Worm (Caenorhabditis elegans) whole organism, L2 larva: Measurements from ENCODE around the gene T24E12.10.

Experiments
- C34F6.9 ChIP-seq: fragments of 150-350 bp; optimal IDR thresholded peaks from 2 replicates; lab custom pipeline; 2014; ENCODE audit warnings: missing biosample characterization, missing genetic modification characterization
- F13H6.1 ChIP-seq: sonication (generic microtip); optimal IDR thresholded peaks from 2 replicates; lab custom pipeline; 2016; ENCODE audit warnings: missing genetic modification characterization, missing compliant biosample characterization
- R02D3.7 ChIP-seq: fragments of 150-350 bp; optimal IDR thresholded peaks from 2 replicates; lab custom pipeline; 2014; ENCODE audit warnings: missing biosample characterization, missing genetic modification characterization
- Y55F3AM.14 ChIP-seq: fragments of 200-800 bp; sonication (Bioruptor generic); optimal IDR thresholded peaks from 2 replicates; lab custom pipeline; 2018; ENCODE audit warnings: mild to moderate bottlenecking, missing genetic modification characterization, missing compliant biosample characterization
- ZK546.5 ChIP-seq: sonication (generic microtip); optimal IDR thresholded peaks from 2 replicates; lab custom pipeline; 2017; ENCODE audit warnings: missing biosample characterization, missing genetic modification characterization
- aly-2 ChIP-seq: fragments of 150-350 bp; optimal IDR thresholded peaks from 2 replicates; lab custom pipeline; 2014; ENCODE audit warnings: missing biosample characterization, missing genetic modification characterization
- ama-1 ChIP-seq: fragments of 150-350 bp; optimal IDR thresholded peaks from 2 replicates; lab custom pipeline; 2018; ENCODE audit warnings: inconsistent platforms
- ceh-16 ChIP-seq: fragments of 150-350 bp; optimal IDR thresholded peaks from 2 replicates; lab custom pipeline; 2014; ENCODE audit warnings: missing biosample characterization, missing genetic modification characterization
- ceh-82 ChIP-seq: fragments of 150-350 bp; optimal IDR thresholded peaks from 2 replicates; lab custom pipeline; 2014; ENCODE audit warnings: missing biosample characterization, missing genetic modification characterization
- dmd-4 ChIP-seq: sonication (generic microtip); optimal IDR thresholded peaks from 2 replicates; lab custom pipeline; 2017; ENCODE audit warnings: missing biosample characterization, missing genetic modification characterization
- egl-27 ChIP-seq: sonication (generic microtip); optimal IDR thresholded peaks from 3 replicates; lab custom pipeline; 2017; ENCODE audit warnings: missing biosample characterization, missing genetic modification reagents, missing genetic modification characterization
- elt-1 ChIP-seq: fragments of 150-350 bp; optimal IDR thresholded peaks from 2 replicates; lab custom pipeline; 2014; ENCODE audit warnings: missing biosample characterization, missing genetic modification characterization
- elt-3 ChIP-seq: sonication (generic microtip); optimal IDR thresholded peaks from 2 replicates; lab custom pipeline; 2017; ENCODE audit warnings: missing biosample characterization, missing genetic modification characterization
- fos-1 ChIP-seq: fragments of 150-350 bp; optimal IDR thresholded peaks from 2 replicates; lab custom pipeline; 2014; ENCODE audit warnings: missing biosample characterization, missing genetic modification characterization
- lin-11 ChIP-seq: fragments of 150-350 bp; sonication (generic microtip); optimal IDR thresholded peaks from 2 replicates; lab custom pipeline; 2014; ENCODE audit warnings: missing biosample characterization, missing genetic modification characterization, inconsistent platforms, mixed read lengths
- lin-13 ChIP-seq: fragments of 150-350 bp; optimal IDR thresholded peaks from 2 replicates; lab custom pipeline; 2014; ENCODE audit warnings: missing biosample characterization, missing genetic modification reagents, missing genetic modification characterization
- lin-39 ChIP-seq: fragments of 150-350 bp; optimal IDR thresholded peaks from 2 replicates; lab custom pipeline; 2014; ENCODE audit warnings: missing biosample characterization, missing genetic modification reagents, missing genetic modification characterization
- lsy-2 ChIP-seq, 2 experiments: fragments of 150-350 bp in 1 of 2; sonication (generic microtip) in 1 of 2; optimal IDR thresholded peaks; 2 replicates each; lab custom pipeline; 2014 to 2017; ENCODE audit warnings: missing biosample characterization in 2 of 2, missing genetic modification characterization in 2 of 2
- mab-5 ChIP-seq: fragments of 150-350 bp; optimal IDR thresholded peaks from 2 replicates; lab custom pipeline; 2014; ENCODE audit warnings: missing biosample characterization, missing genetic modification characterization
- mdl-1 ChIP-seq, 2 experiments: fragments of 150-350 bp in 1 of 2; sonication (generic microtip) in 1 of 2; optimal IDR thresholded peaks; 2 replicates each; lab custom pipeline; 2017; ENCODE audit warnings: missing biosample characterization in 2 of 2, missing genetic modification characterization in 2 of 2
- nhr-10 ChIP-seq: sonication (generic microtip); optimal IDR thresholded peaks from 2 replicates; lab custom pipeline; 2017; ENCODE audit warnings: missing biosample characterization, missing genetic modification characterization
- nhr-11 ChIP-seq: fragments of 150-350 bp; optimal IDR thresholded peaks from 2 replicates; lab custom pipeline; 2014; ENCODE audit warnings: missing biosample characterization, missing genetic modification characterization
- nhr-12 ChIP-seq: fragments of 150-350 bp; optimal IDR thresholded peaks from 2 replicates; lab custom pipeline; 2014; ENCODE audit warnings: missing biosample characterization, missing genetic modification characterization
- nhr-129 ChIP-seq: fragments of 150-350 bp; optimal IDR thresholded peaks from 2 replicates; lab custom pipeline; 2014; ENCODE audit warnings: missing biosample characterization, missing genetic modification characterization
- nhr-21 ChIP-seq: fragments of 150-350 bp; optimal IDR thresholded peaks from 2 replicates; lab custom pipeline; 2014; ENCODE audit warnings: missing biosample characterization, missing genetic modification characterization
- nhr-6 ChIP-seq: fragments of 150-350 bp; optimal IDR thresholded peaks from 2 replicates; lab custom pipeline; 2014; ENCODE audit warnings: missing biosample characterization, missing genetic modification characterization
- nhr-77 ChIP-seq: fragments of 150-350 bp; optimal IDR thresholded peaks from 2 replicates; lab custom pipeline; 2014; ENCODE audit warnings: missing biosample characterization, missing genetic modification characterization
- sem-4 ChIP-seq: fragments of 150-350 bp; optimal IDR thresholded peaks from 2 replicates; lab custom pipeline; 2014; ENCODE audit warnings: missing biosample characterization, missing genetic modification reagents, missing genetic modification characterization
- sma-3 ChIP-seq: sonication (generic microtip); optimal IDR thresholded peaks from 2 replicates; lab custom pipeline; 2016; ENCODE audit warnings: missing genetic modification reagents, missing genetic modification characterization, missing compliant biosample characterization
- sma-9 ChIP-seq, 2 experiments: fragments of 150-350 bp in 1 of 2; sonication (generic microtip) in 1 of 2; optimal IDR thresholded peaks; 2 replicates each; lab custom pipeline; 2014 to 2016; ENCODE audit warnings: missing genetic modification characterization in 2 of 2, mild to moderate bottlenecking in 1 of 2, missing biosample characterization in 1 of 2, missing compliant biosample characterization in 1 of 2, missing genetic modification reagents in 1 of 2, moderate library complexity in 1 of 2
- snpc-4 ChIP-seq: fragments of 150-350 bp; optimal IDR thresholded peaks from 2 replicates; lab custom pipeline; 2014; ENCODE audit warnings: missing biosample characterization, missing genetic modification characterization
- unc-39 ChIP-seq: fragments of 150-350 bp; optimal IDR thresholded peaks from 2 replicates; lab custom pipeline; 2014; ENCODE audit warnings: missing biosample characterization, missing genetic modification characterization
- unc-62 ChIP-seq: fragments of 150-350 bp; optimal IDR thresholded peaks from 2 replicates; lab custom pipeline; 2014; ENCODE audit warnings: missing biosample characterization, missing genetic modification reagents, missing genetic modification characterization
- zag-1 ChIP-seq: fragments of 150-350 bp; optimal IDR thresholded peaks from 2 replicates; lab custom pipeline; 2014; ENCODE audit warnings: missing biosample characterization, missing genetic modification characterization
- ztf-1 ChIP-seq: fragments of 200-800 bp; sonication (Bioruptor generic); conservative IDR thresholded peaks from 2 replicates; pipeline ENCODE4 v1.3.6; 2022; ENCODE audit warnings: missing genetic modification characterization, missing compliant biosample characterization
- ztf-11 ChIP-seq: sonication (generic microtip); optimal IDR thresholded peaks from 2 replicates; lab custom pipeline; 2017; ENCODE audit warnings: missing biosample characterization, missing genetic modification characterization
- ztf-4 ChIP-seq: fragments of 150-350 bp; optimal IDR thresholded peaks from 2 replicates; lab custom pipeline; 2014; ENCODE audit warnings: missing biosample characterization, missing genetic modification characterization

Gene T24E12.10

ce11 chrII:3741584-3741983, 31.4 kb downstream of the T24E12.10 start, which contains the start of gene F12E12.1:
TSS of gene F12E12.1 (plus strand) at chrII:3741884.
- TF ChIP-seq fos-1 (tag; lab: Kevin White, UChicago) (no peak), elt-3 (no peak), lin-39 (tag; lab: Kevin White, UChicago) (no peak), dmd-4 (tag; lab: Kevin White, UChicago) (no peak), sma-9 (GFP tag; optimal IDR thresholded peaks at IDR 0.05; lab: Kevin White, UChicago) (no peak), sma-9 (tag; optimal IDR thresholded peaks at IDR 0.05; lab: Kevin White, UChicago) (no peak), nhr-129 (tag; lab: Kevin White, UChicago) (no peak), mdl-1 (tag; optimal IDR thresholded peaks at IDR 0.05; lab: Kevin White, UChicago) (no peak), lin-13 (GFP tag; lab: Kevin White, UChicago) (no peak), F13H6.1 (no peak), nhr-10 (tag; lab: Kevin White, UChicago) (no peak), lsy-2 (tag; optimal IDR thresholded peaks at IDR 0.05; lab: Kevin White, UChicago) (no peak), ceh-16 (tag; lab: Kevin White, UChicago) (no peak), R02D3.7 (tag; lab: Kevin White, UChicago) (no peak), ceh-82 (no peak), aly-2 (no peak)
- TF ChIP-seq, all 48 proteins: peak for 0

ce11 chrII:3739647-3740046, 33.4 kb downstream of the T24E12.10 start, which contains the start of gene F12E12.2:
TSS of gene F12E12.2 (plus strand) at chrII:3739947.
- no peak for TF ChIP-seq lin-13 (GFP tag; lab: Kevin White, UChicago)
- TF ChIP-seq mab-5 (tag; lab: Kevin White, UChicago), result no peak
- no peak for TF ChIP-seq elt-3
- no peak for TF ChIP-seq zag-1 (tag; lab: Kevin White, UChicago)
- no peak for TF ChIP-seq dmd-4 (tag; lab: Kevin White, UChicago)
- TF ChIP-seq ztf-4 (tag; lab: Kevin White, UChicago), result no peak
- no peak for TF ChIP-seq C34F6.9 (tag; lab: Kevin White, UChicago)
- no peak for TF ChIP-seq sma-3 (GFP tag; lab: Kevin White, UChicago)
- TF ChIP-seq ceh-16 (tag; lab: Kevin White, UChicago), result no peak
- TF ChIP-seq sma-9 (GFP tag; optimal IDR thresholded peaks at IDR 0.05; lab: Kevin White, UChicago), result no peak
- TF ChIP-seq sma-9 (tag; optimal IDR thresholded peaks at IDR 0.05; lab: Kevin White, UChicago), result no peak
- no peak for TF ChIP-seq Y55F3AM.14 (GFP tag; lab: Kevin White, UChicago)
- TF ChIP-seq nhr-11 (tag; lab: Kevin White, UChicago), result no peak
- TF ChIP-seq nhr-6 (tag; lab: Kevin White, UChicago), result no peak

ce11 chrII:3736893-3737375, 36.1 kb downstream of the T24E12.10 start, which contains the start of gene F12E12.6:
TSS of gene F12E12.6 (minus strand) at chrII:3736943.
- no peak for TF ChIP-seq ama-1 (lab: Kevin White, UChicago)
- no peak for TF ChIP-seq nhr-21
- TF ChIP-seq fos-1 (tag; lab: Kevin White, UChicago), result no peak
- no peak for TF ChIP-seq nhr-129 (tag; lab: Kevin White, UChicago)
- TF ChIP-seq ztf-1 (GFP tag; lab: Robert Waterston, UW), result no peak
- TF ChIP-seq zag-1 (tag; lab: Kevin White, UChicago), result no peak
- TF ChIP-seq unc-62, result no peak
- TF ChIP-seq elt-3, result no peak
- no peak for TF ChIP-seq aly-2
- TF ChIP-seq lsy-2 (tag; optimal IDR thresholded peaks at IDR 0.05; lab: Kevin White, UChicago), result no peak
- no peak for TF ChIP-seq ZK546.5
- no peak for TF ChIP-seq ztf-11 (tag; lab: Kevin White, UChicago)
- no peak for TF ChIP-seq sma-9 (GFP tag; optimal IDR thresholded peaks at IDR 0.05; lab: Kevin White, UChicago)
- no peak for TF ChIP-seq sma-9 (tag; optimal IDR thresholded peaks at IDR 0.05; lab: Kevin White, UChicago)
- no peak for TF ChIP-seq unc-39
- no peak for TF ChIP-seq lin-13 (GFP tag; lab: Kevin White, UChicago)
- TF ChIP-seq F13H6.1, result no peak
- TF ChIP-seq mab-5 (tag; lab: Kevin White, UChicago), result no peak
- TF ChIP-seq nhr-6 (tag; lab: Kevin White, UChicago), result no peak

- TF ChIP-seq sem-4 (tag; lab: Kevin White, UChicago) (no peak), nhr-10 (tag; lab: Kevin White, UChicago) (no peak), aly-2 (no peak), zag-1 (tag; lab: Kevin White, UChicago) (no peak), egl-27 (no peak), mab-5 (tag; lab: Kevin White, UChicago) (no peak)
Observed at ce11 chrII:3731723-3732122, 41.3 kb downstream of the T24E12.10 start, which contains the start of the genes sdz-12 and bath-31. TSS of gene sdz-12 (minus strand) at chrII:3731823. TSS of gene bath-31 (plus strand) at chrII:3731973.

- TF ChIP-seq unc-39 (no peak), nhr-12 (tag; lab: Kevin White, UChicago) (no peak), fos-1 (tag; lab: Kevin White, UChicago) (no peak), lin-13 (GFP tag; lab: Kevin White, UChicago) (no peak), lin-11 (no peak), dmd-4 (tag; lab: Kevin White, UChicago) (no peak), nhr-77 (no peak), elt-1 (no peak), egl-27 (no peak), nhr-6 (tag; lab: Kevin White, UChicago) (no peak), snpc-4 (tag; lab: Kevin White, UChicago) (no peak), ztf-4 (tag; lab: Kevin White, UChicago) (no peak), ztf-11 (tag; lab: Kevin White, UChicago) (no peak), nhr-21 (no peak), nhr-129 (tag; lab: Kevin White, UChicago) (no peak), nhr-10 (tag; lab: Kevin White, UChicago) (no peak)
Observed at ce11 chrII:3727996-3728395, 45.0 kb downstream of the T24E12.10 start, which contains the start of gene C46E10.8. TSS of gene C46E10.8 (minus strand) at chrII:3728096.
